Fruit fly (Drosophila melanogaster): Measurements from ENCODE around the gene Dop1R2.

Gene Dop1R2

DNA sequence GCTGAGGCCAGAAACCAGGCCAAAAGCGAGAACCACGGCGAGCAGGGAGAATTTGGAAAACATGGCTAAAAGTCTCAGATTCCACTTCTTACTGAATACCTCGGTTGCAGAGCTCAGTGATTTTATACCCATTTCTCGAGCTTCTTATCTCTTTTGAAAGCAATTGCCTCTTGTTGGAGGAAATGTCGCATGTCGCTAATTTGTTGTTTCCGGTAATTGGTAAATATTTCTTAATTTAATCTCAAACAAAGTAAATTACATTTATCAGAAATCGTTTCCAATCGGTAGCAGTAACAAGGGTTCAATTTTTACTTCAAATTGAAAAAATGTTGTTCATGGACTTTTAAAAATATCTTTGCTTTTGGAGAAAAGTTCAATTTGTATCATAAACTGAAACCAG, 71.8 kb downstream of the Dop1R2 start, which contains the start of gene CG7567:
Gene CG7567 (minus strand): TSS at position 101 of the 400 bp plus-strand sequence.
- TF ChIP-seq EcR (GFP tag; optimal IDR thresholded peaks at IDR 0.05) (no peak), CG8478 (optimal IDR thresholded peaks at IDR 0.05) (no peak), pan (optimal IDR thresholded peaks at IDR 0.05) (no peak), Dll (optimal IDR thresholded peaks at IDR 0.05) (no peak), usp (GFP tag; optimal IDR thresholded peaks at IDR 0.05) (no peak), psq (optimal IDR thresholded peaks at IDR 0.05) (no peak)

DNA sequence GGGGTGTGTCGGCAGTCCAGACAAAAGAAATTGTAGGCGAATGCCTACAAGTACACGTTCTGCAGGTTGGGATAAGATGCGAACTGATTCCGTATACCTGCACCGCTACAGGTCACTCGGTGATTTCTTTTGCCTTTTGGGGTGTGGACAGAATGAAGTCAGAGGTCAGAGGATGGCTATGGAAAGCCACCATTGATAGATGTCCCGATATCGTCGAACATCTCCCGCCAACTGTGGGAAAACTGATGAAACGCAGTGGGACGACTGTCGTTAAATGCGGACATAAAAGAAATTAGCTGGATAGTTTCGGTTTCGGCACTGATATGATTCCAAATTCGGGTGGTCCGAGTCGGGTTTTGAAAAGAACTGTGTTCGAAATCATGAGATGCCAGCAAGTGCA, 73.0 kb downstream of the Dop1R2 start:
- TF ChIP-seq pan (optimal IDR thresholded peaks at IDR 0.05), result no peak
- no peak for TF ChIP-seq usp (GFP tag; optimal IDR thresholded peaks at IDR 0.05)
- TF ChIP-seq Dll (optimal IDR thresholded peaks at IDR 0.05), result no peak
- no peak for TF ChIP-seq EcR (GFP tag; optimal IDR thresholded peaks at IDR 0.05)
- TF ChIP-seq CG8478 (optimal IDR thresholded peaks at IDR 0.05), result no peak
- TF ChIP-seq psq (optimal IDR thresholded peaks at IDR 0.05), result no peak

DNA sequence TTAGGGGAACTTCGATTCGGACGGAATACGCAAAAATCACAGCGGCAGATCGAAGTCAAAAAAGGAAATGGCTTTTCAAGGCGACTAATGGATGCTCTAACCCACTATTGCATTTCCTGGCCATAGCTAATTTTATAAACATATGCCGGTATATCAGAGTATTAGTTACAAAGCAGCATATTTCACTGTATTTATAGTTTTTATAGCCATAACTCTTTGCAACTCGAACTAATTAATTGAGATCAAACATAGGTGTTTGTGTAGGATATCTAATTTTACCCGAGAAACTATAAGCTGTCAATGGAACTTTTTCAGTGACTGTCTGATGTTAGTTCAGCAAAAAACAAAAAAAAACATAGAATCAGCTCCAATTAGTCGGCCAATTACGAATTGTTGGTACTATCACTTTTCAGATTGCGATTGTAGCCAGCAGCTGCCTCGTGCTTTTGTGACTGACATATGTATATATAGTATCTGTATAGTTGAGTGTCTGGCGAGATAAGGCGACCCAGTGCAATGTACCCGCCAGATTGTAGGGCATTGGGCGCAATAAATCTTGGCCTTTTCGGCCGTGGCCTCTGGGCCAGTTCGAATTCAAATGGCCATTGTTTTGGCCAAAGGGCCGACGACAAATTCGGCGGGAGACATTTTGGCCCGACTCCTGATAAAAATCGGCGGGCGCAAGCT, 74.6 kb downstream of the Dop1R2 start:
- no peak for TF ChIP-seq usp (GFP tag; optimal IDR thresholded peaks at IDR 0.05)
- no peak for TF ChIP-seq EcR (GFP tag; optimal IDR thresholded peaks at IDR 0.05)
- TF ChIP-seq pan (optimal IDR thresholded peaks at IDR 0.05), result no peak
- no peak for TF ChIP-seq CG8478 (optimal IDR thresholded peaks at IDR 0.05)
- no peak for TF ChIP-seq psq (optimal IDR thresholded peaks at IDR 0.05)
- TF ChIP-seq Dll (optimal IDR thresholded peaks at IDR 0.05), result no peak

DNA sequence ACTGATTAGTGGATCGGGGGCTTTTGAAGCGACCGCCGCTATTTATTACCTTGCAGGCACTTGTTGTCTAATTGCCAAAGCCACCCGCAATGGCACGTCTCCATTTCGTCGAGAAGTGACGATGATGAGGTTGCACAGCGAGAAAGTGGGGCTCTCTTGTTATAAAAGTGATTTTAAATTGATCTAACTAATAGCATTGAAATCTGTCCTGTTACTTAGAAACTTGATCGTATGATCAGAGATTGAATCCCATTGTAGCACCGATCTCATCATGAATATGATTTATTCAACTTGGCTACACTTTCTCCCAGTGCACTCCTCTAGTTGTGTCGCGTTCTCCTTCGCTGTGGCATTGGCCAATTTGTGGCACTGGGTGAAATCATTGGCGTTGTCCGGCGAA, 75.5 kb downstream of the Dop1R2 start:
- TF ChIP-seq usp (GFP tag; optimal IDR thresholded peaks at IDR 0.05), result no peak
- TF ChIP-seq Dll (optimal IDR thresholded peaks at IDR 0.05), result no peak
- no peak for TF ChIP-seq CG8478 (optimal IDR thresholded peaks at IDR 0.05)
- TF ChIP-seq pan (optimal IDR thresholded peaks at IDR 0.05), result no peak
- TF ChIP-seq psq (optimal IDR thresholded peaks at IDR 0.05), result no peak
- TF ChIP-seq EcR (GFP tag; optimal IDR thresholded peaks at IDR 0.05), result no peak

DNA sequence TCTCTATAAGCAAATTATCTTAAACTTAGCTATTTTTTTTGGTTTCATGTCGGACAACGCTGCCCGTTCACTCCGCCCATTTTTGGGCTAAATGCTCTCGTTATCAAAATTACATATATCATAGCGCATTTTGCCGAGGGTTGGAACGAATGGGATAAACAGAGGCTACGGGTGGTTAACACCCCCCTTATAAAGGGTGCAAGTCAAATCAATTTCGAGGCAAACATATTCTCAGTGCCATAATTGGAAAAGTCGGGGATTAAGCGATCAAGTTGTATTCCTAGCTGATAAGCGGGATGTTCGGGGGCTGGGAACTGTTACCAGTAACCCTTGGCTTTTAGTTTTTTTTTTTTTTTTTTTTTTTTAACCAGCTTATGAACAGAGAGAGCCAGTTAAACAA, 76.5 kb downstream of the Dop1R2 start:
- TF ChIP-seq Dll (optimal IDR thresholded peaks at IDR 0.05) (no peak), usp (GFP tag; optimal IDR thresholded peaks at IDR 0.05) (no peak), CG8478 (optimal IDR thresholded peaks at IDR 0.05) (no peak), EcR (GFP tag; optimal IDR thresholded peaks at IDR 0.05) (no peak), pan (optimal IDR thresholded peaks at IDR 0.05) (no peak), psq (optimal IDR thresholded peaks at IDR 0.05) (no peak)

DNA sequence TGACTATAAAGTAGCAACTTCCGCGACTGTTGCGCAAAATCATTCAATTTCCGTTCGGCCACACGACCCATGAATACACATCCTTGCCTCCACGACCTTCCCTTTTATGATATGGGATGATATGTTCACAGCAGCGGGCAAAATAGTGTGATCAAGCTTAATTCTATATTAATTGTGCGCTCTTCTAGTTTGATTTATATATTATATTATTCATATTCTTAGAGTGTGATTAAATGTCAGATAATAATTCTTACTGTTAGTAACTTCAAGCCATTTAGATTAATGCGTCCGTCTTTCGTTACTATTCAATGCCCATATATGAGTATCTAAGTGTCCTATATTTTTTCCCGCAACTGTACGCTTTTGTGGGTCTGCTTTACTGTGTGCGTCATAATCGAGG, 78.4 kb downstream of the Dop1R2 start:
- TF ChIP-seq pan (optimal IDR thresholded peaks at IDR 0.05), result no peak
- TF ChIP-seq psq (optimal IDR thresholded peaks at IDR 0.05), result no peak
- TF ChIP-seq EcR (GFP tag; optimal IDR thresholded peaks at IDR 0.05), result no peak
